Worm (Caenorhabditis elegans): Measurements from ENCODE around the gene srd-43.

DNA sequence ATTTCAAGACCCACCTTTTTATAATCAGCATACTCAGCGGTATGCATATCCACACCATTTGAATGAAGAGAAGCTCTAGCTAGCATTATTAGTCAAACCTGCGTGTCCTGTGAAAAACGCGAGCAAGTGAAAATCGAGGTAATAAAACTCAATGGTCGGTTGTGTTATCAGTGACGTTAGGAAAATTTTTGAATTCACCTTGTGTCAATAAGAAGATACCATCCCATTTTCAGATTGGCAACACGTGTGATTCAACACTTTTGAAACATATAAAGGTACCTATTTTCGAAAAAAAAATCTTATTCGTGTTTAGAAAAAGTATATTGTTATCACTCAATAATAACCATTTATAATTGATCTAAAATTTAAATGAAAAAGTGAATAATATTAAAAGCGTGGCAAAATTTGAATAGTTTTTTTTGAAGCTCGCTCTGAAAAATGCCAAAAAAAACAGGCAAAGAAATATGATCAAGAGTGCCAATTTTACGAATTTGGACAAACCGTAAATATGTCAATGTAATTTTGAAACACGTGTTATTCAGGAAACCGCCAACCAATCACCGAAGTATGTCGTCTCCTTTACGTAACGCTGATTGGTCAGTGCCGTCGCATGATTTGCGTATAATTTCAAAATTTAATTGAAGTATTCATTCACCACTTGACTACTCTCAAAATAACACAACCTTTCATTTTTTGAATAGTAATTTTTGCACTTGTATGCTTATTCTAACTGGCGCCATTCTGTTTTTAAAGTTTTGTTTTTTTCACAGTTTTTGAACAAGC is 6.2 kb upstream of the srd-43 start, which contains the start of gene F46G10.1:
- TF ChIP-seq T23F11.4 (GFP tag; optimal IDR thresholded peaks at IDR 0.05), result no peak
- TF ChIP-seq ceh-34 (tag; optimal IDR thresholded peaks at IDR 0.05), result no peak
- TF ChIP-seq ahr-1 (tag; optimal IDR thresholded peaks at IDR 0.05), result no peak
